Fruit fly (Drosophila melanogaster): ENCODE data around the gene CG9777.
A peak's percentile ranks its signal among the peaks of the same experiment; 100 is the strongest.

CG9777 gene

DNA sequence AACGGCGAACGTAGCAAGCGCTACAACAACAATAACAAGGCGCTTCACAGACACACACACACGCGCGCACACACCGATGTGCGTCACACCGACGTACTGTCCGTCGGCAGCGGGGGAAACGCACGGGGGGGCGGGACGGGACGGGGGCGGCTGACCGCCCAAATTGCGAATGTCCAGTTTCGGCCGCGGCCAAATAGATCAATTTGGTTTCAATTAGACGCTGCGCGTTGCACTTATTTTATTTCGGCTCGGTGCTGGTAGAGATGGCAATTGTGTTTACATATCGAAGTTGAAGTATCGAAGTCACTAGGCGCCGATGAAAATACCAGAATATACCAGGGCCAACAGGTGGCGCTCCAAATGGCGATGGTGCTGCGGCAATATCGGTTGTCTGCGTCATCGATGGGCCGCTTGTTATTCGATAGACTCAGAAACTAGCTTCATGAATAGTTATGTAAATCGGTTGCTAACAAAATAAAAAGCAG, 5.1 kb upstream of the CG9777 start, which contains the start of gene Rok (continued):
- TF ChIP-seq CG12942 (GFP tag; optimal IDR thresholded peaks at IDR 0.05) (no peak), Pdp1 (GFP tag; optimal IDR thresholded peaks at IDR 0.05) (peak in 1 of 2 experiments; percentile 46), CG7786 (GFP tag; optimal IDR thresholded peaks at IDR 0.05) (no peak), CG12744 (GFP tag; optimal IDR thresholded peaks at IDR 0.05) (no peak), pita (GFP tag; optimal IDR thresholded peaks at IDR 0.05) (no peak), Hand (GFP tag; optimal IDR thresholded peaks at IDR 0.05) (no peak), CG14860 (GFP tag; IDR thresholded peaks at IDR 0.05; ENCODE audit: partially characterized antibody) (peak; percentile 79), CG18619 (GFP tag; optimal IDR thresholded peaks at IDR 0.05) (no peak), knrl (GFP tag; IDR thresholded peaks at IDR 0.05; ENCODE audit: partially characterized antibody) (peak; percentile 83), gcm2 (GFP tag; optimal IDR thresholded peaks at IDR 0.05) (no peak), cg (GFP tag; optimal IDR thresholded peaks at IDR 0.05) (peak; percentile 99), CG12155 (GFP tag; optimal IDR thresholded peaks at IDR 0.05) (no peak), slou (GFP tag; optimal IDR thresholded peaks at IDR 0.05) (no peak), Six4 (GFP tag; optimal IDR thresholded peaks at IDR 0.05) (no peak), CG1529 (GFP tag; optimal IDR thresholded peaks at IDR 0.05) (no peak), CG17328 (GFP tag; IDR thresholded peaks at IDR 0.05) (no peak), Dip2 (GFP tag; IDR thresholded peaks at IDR 0.05) (no peak), CG3065 (GFP tag; optimal IDR thresholded peaks at IDR 0.05) (no peak), CG13123 (GFP tag; optimal IDR thresholded peaks at IDR 0.05) (no peak), nom (GFP tag; optimal IDR thresholded peaks at IDR 0.05) (peak; percentile 11), eyg (GFP tag; optimal IDR thresholded peaks at IDR 0.05) (no peak), gsb-n (tag; optimal IDR thresholded peaks at IDR 0.05) (no peak), CG5953 (GFP tag; IDR thresholded peaks at IDR 0.05) (no peak), CG33557 (GFP tag; optimal IDR thresholded peaks at IDR 0.05) (no peak), ttk (GFP tag; IDR thresholded peaks at IDR 0.05) (no peak), D19B (GFP tag; optimal IDR thresholded peaks at IDR 0.05) (no peak), CG31388 (GFP tag; optimal IDR thresholded peaks at IDR 0.05) (no peak), CG8290 (GFP tag; optimal IDR thresholded peaks at IDR 0.05) (no peak), CG8290 (tag; optimal IDR thresholded peaks at IDR 0.05) (peak in 1 of 2 experiments; percentile 38), tna (GFP tag; IDR thresholded peaks at IDR 0.05; ENCODE audit: partially characterized antibody) (peak; percentile 58), bowl (GFP tag; IDR thresholded peaks at IDR 0.05) (no peak), BtbVII (GFP tag; optimal IDR thresholded peaks at IDR 0.05) (no peak), CG1024 (GFP tag; IDR thresholded peaks at IDR 0.05) (no peak), CG12391 (tag; optimal IDR thresholded peaks at IDR 0.05) (no peak), ERR (GFP tag; optimal IDR thresholded peaks at IDR 0.05) (no peak), D (optimal IDR thresholded peaks at IDR 0.05) (no peak), D (GFP tag; optimal IDR thresholded peaks at IDR 0.05) (no peak), nerfin-2 (GFP tag; IDR thresholded peaks at IDR 0.05; ENCODE audit: partially characterized antibody) (no peak; the same call in 1 of the 2 replicates), Antp (GFP tag; optimal IDR thresholded peaks at IDR 0.05) (peak; percentile 9), gsb (GFP tag; IDR thresholded peaks at IDR 0.05) (no peak), CG2712 (tag; optimal IDR thresholded peaks at IDR 0.05) (no peak), kah (GFP tag; optimal IDR thresholded peaks at IDR 0.05) (peak; percentile 3), Nf-YC (tag; optimal IDR thresholded peaks at IDR 0.05) (no peak), CG15601 (tag; optimal IDR thresholded peaks at IDR 0.05) (no peak), CG13894 (tag; optimal IDR thresholded peaks at IDR 0.05) (no peak), CG8359 (GFP tag; optimal IDR thresholded peaks at IDR 0.05; ENCODE audit: borderline replicate concordance) (no peak), CG9437 (GFP tag; optimal IDR thresholded peaks at IDR 0.05) (no peak), NC2α (GFP tag; optimal IDR thresholded peaks at IDR 0.05) (no peak), sna (GFP tag; IDR thresholded peaks at IDR 0.05; ENCODE audit: partially characterized antibody) (peak; percentile 67; the same call in 1 of the 2 replicates), toy (GFP tag; IDR thresholded peaks at IDR 0.05) (no peak), CG4360 (GFP tag; IDR thresholded peaks at IDR 0.05) (peak; percentile 96)
